Fruit fly (Drosophila melanogaster) whole organism, adult: ENCODE results near the gene pkaap.

Experiments
- CG11617 ChIP-seq: fragments of 200-800 bp; sonication (Bioruptor generic); optimal IDR thresholded peaks from 2 replicates; lab custom pipeline; 2017; ENCODE audit warnings: mild to moderate bottlenecking, missing biosample characterization, missing genetic modification reagents, missing genetic modification characterization
- CG12768 ChIP-seq: fragments of 200-800 bp; sonication (Bioruptor generic); optimal IDR thresholded peaks from 2 replicates; lab custom pipeline; 2017; ENCODE audit warnings: missing biosample characterization, missing genetic modification characterization, mild to moderate bottlenecking, moderate library complexity, missing genetic modification reagents
- CG14711 ChIP-seq: fragments of 200-800 bp; sonication (Bioruptor generic); optimal IDR thresholded peaks from 2 replicates; lab custom pipeline; 2018; ENCODE audit warnings: missing biosample characterization, mild to moderate bottlenecking, missing genetic modification characterization, moderate library complexity
- CG1620 ChIP-seq: fragments of 200-800 bp; sonication (Bioruptor generic); optimal IDR thresholded peaks from 2 replicates; lab custom pipeline; 2016; ENCODE audit warnings: missing biosample characterization, missing genetic modification characterization
- CG33017 ChIP-seq: fragments of 200-800 bp; sonication (Bioruptor generic); optimal IDR thresholded peaks from 2 replicates; lab custom pipeline; 2018; ENCODE audit warnings: missing biosample characterization, mild to moderate bottlenecking, missing genetic modification characterization, moderate library complexity
- CG5204 ChIP-seq: fragments of 200-800 bp; sonication (Bioruptor generic); optimal IDR thresholded peaks from 2 replicates; lab custom pipeline; 2016; ENCODE audit warnings: missing biosample characterization, missing genetic modification characterization
- CG7045 ChIP-seq: fragments of 200-800 bp; sonication (Bioruptor generic); optimal IDR thresholded peaks from 2 replicates; lab custom pipeline; 2017; ENCODE audit warnings: missing biosample characterization, mild to moderate bottlenecking, missing genetic modification characterization
- CG7101 ChIP-seq: fragments of 200-800 bp; sonication (Bioruptor generic); optimal IDR thresholded peaks from 2 replicates; lab custom pipeline; 2018; ENCODE audit warnings: missing biosample characterization, mild to moderate bottlenecking, missing genetic modification characterization, moderate library complexity
- Clk ChIP-seq: fragments of 200-800 bp; sonication (Bioruptor generic); optimal IDR thresholded peaks from 2 replicates; lab custom pipeline; 2017; ENCODE audit warnings: missing biosample characterization, missing genetic modification characterization
- Crg-1 ChIP-seq: fragments of 200-800 bp; sonication (Bioruptor generic); optimal IDR thresholded peaks from 2 replicates; lab custom pipeline; 2016; ENCODE audit warnings: missing biosample characterization, missing genetic modification characterization
- Hr96 ChIP-seq: fragments of 200-800 bp; sonication (Bioruptor generic); optimal IDR thresholded peaks from 2 replicates; lab custom pipeline; 2016; ENCODE audit warnings: missing biosample characterization, missing genetic modification characterization
- Mnt ChIP-seq: fragments of 200-800 bp; sonication (Bioruptor generic); optimal IDR thresholded peaks from 2 replicates; lab custom pipeline; 2016; ENCODE audit warnings: missing biosample characterization, mild to moderate bottlenecking, missing genetic modification characterization
- bab1 ChIP-seq: fragments of 200-800 bp; sonication (Bioruptor generic); optimal IDR thresholded peaks from 3 replicates; lab custom pipeline; 2019; ENCODE audit warnings: missing biosample characterization, mild to moderate bottlenecking, missing genetic modification characterization, moderate library complexity
- cic ChIP-seq: fragments of 200-800 bp; sonication (Bioruptor generic); optimal IDR thresholded peaks from 2 replicates; lab custom pipeline; 2017; ENCODE audit warnings: missing biosample characterization, mild to moderate bottlenecking, missing genetic modification characterization, moderate library complexity
- cnc ChIP-seq, 2 experiments: fragments of >200 bp; optimal IDR thresholded peaks; 2 replicates each; lab custom pipeline; 2017
- kay ChIP-seq: fragments of 200-800 bp; sonication (Bioruptor generic); peaks from one replicate; lab custom pipeline; 2016; ENCODE audit warnings: missing biosample characterization, missing genetic modification characterization, borderline replicate concordance
- ovo ChIP-seq: fragments of 200-800 bp; sonication (Bioruptor generic); optimal IDR thresholded peaks from 2 replicates; lab custom pipeline; 2016; ENCODE audit warnings: missing biosample characterization, missing genetic modification characterization
- pad ChIP-seq: fragments of 200-800 bp; sonication (Bioruptor generic); optimal IDR thresholded peaks from 3 replicates; lab custom pipeline; 2017; ENCODE audit warnings: missing biosample characterization, missing genetic modification characterization, mild to moderate bottlenecking, moderate library complexity, missing genetic modification reagents
- tj ChIP-seq: fragments of 200-800 bp; sonication (Bioruptor generic); optimal IDR thresholded peaks from 3 replicates; lab custom pipeline; 2017; ENCODE audit warnings: missing biosample characterization, mild to moderate bottlenecking, missing genetic modification characterization, moderate library complexity
- toe ChIP-seq: fragments of 200-800 bp; sonication (Bioruptor generic); optimal IDR thresholded peaks from 2 replicates; lab custom pipeline; 2016; ENCODE audit warnings: missing biosample characterization, missing genetic modification characterization

pkaap gene

dm6 chr2L:16282856-16283255, 5.2 kb upstream of the pkaap start:
- TF ChIP-seq kay (GFP tag; lab: Kevin White, UChicago), result peak; percentile 43
- TF ChIP-seq CG7045 (GFP tag; lab: Kevin White, UChicago), result no peak
- no peak for TF ChIP-seq bab1 (GFP tag; lab: Kevin White, UChicago)
- TF ChIP-seq CG12768 (GFP tag; lab: Kevin White, UChicago), result no peak
- TF ChIP-seq cic, result no peak
- TF ChIP-seq CG5204, result no peak
- no peak for TF ChIP-seq ovo (GFP tag; lab: Kevin White, UChicago)
- TF ChIP-seq tj (GFP tag; lab: Kevin White, UChicago), result peak; percentile 80
- TF ChIP-seq toe, result no peak
- TF ChIP-seq CG11617 (GFP tag; lab: Kevin White, UChicago), result no peak

dm6 chr2L:16284306-16285299, 3.5 kb upstream of the pkaap start:
- TF ChIP-seq kay (GFP tag; lab: Kevin White, UChicago), result peak; percentile 97
- peak; percentile 77 for TF ChIP-seq CG5204
- no peak for TF ChIP-seq cnc (optimal IDR thresholded peaks at IDR 0.05; lab: Kevin White, UChicago)
- TF ChIP-seq pad (GFP tag; lab: Kevin White, UChicago), result peak; percentile 100
- TF ChIP-seq Hr96, result peak; percentile 15
- TF ChIP-seq cic, result peak; percentile 100
- TF ChIP-seq CG1620 (GFP tag; lab: Kevin White, UChicago), result peak; percentile 22
- TF ChIP-seq ovo (GFP tag; lab: Kevin White, UChicago), result peak; percentile 25
- TF ChIP-seq CG7101 (tag; lab: Kevin White, UChicago), result peak; percentile 70
- peak; percentile 42 for TF ChIP-seq tj (GFP tag; lab: Kevin White, UChicago)
- no peak for TF ChIP-seq toe
- peak; percentile 72 for TF ChIP-seq CG7045 (GFP tag; lab: Kevin White, UChicago)
- peak; percentile 62 for TF ChIP-seq Clk (GFP tag; lab: Kevin White, UChicago)
- TF ChIP-seq CG12768 (GFP tag; lab: Kevin White, UChicago), result peak; percentile 81
- peak; percentile 76 for TF ChIP-seq bab1 (GFP tag; lab: Kevin White, UChicago)
- TF ChIP-seq Crg-1 (GFP tag; lab: Kevin White, UChicago), result peak; percentile 54
- peak; percentile 57 for TF ChIP-seq CG14711 (tag; lab: Kevin White, UChicago)
- peak; percentile 94 for TF ChIP-seq Mnt
- peak; percentile 79 for TF ChIP-seq CG33017 (tag; lab: Kevin White, UChicago)
- peak; percentile 53 for TF ChIP-seq CG11617 (GFP tag; lab: Kevin White, UChicago)

dm6 chr2L:16285692-16286359, 2.3 kb upstream of the pkaap start:
- TF ChIP-seq bab1 (GFP tag; lab: Kevin White, UChicago) (peak; percentile 62), Mnt (peak; percentile 21), CG33017 (tag; lab: Kevin White, UChicago) (peak; percentile 86), cnc (optimal IDR thresholded peaks at IDR 0.05; lab: Kevin White, UChicago) (no peak), CG1620 (GFP tag; lab: Kevin White, UChicago) (peak; percentile 30), CG14711 (tag; lab: Kevin White, UChicago) (peak; percentile 86), ovo (GFP tag; lab: Kevin White, UChicago) (no peak), cic (no peak), CG11617 (GFP tag; lab: Kevin White, UChicago) (no peak), kay (GFP tag; lab: Kevin White, UChicago) (peak; percentile 90), pad (GFP tag; lab: Kevin White, UChicago) (no peak), CG5204 (peak; percentile 45), CG7045 (GFP tag; lab: Kevin White, UChicago) (peak; percentile 35), toe (peak; percentile 22), Clk (GFP tag; lab: Kevin White, UChicago) (peak; percentile 54), Hr96 (no peak), CG7101 (tag; lab: Kevin White, UChicago) (peak; percentile 83), tj (GFP tag; lab: Kevin White, UChicago) (no peak), CG12768 (GFP tag; lab: Kevin White, UChicago) (peak; percentile 6), Crg-1 (GFP tag; lab: Kevin White, UChicago) (no peak)

- TF ChIP-seq CG7045 (GFP tag; lab: Kevin White, UChicago) (peak; percentile 57), cnc (optimal IDR thresholded peaks at IDR 0.05; lab: Kevin White, UChicago) (no peak), cic (peak; percentile 87), kay (GFP tag; lab: Kevin White, UChicago) (peak; percentile 24), CG1620 (GFP tag; lab: Kevin White, UChicago) (no peak), CG5204 (peak; percentile 52), ovo (GFP tag; lab: Kevin White, UChicago) (peak; percentile 51), pad (GFP tag; lab: Kevin White, UChicago) (peak; percentile 84), Crg-1 (GFP tag; lab: Kevin White, UChicago) (peak; percentile 11), Clk (GFP tag; lab: Kevin White, UChicago) (no peak), CG33017 (tag; lab: Kevin White, UChicago) (peak; percentile 68), bab1 (GFP tag; lab: Kevin White, UChicago) (peak; percentile 66), CG7101 (tag; lab: Kevin White, UChicago) (peak; percentile 75), toe (no peak), tj (GFP tag; lab: Kevin White, UChicago) (peak; percentile 23), CG12768 (GFP tag; lab: Kevin White, UChicago) (peak; percentile 81), Hr96 (no peak), CG11617 (GFP tag; lab: Kevin White, UChicago) (peak; percentile 77), CG14711 (tag; lab: Kevin White, UChicago) (peak; percentile 64), Mnt (peak; percentile 29)
Measured at dm6 chr2L:16286360-16287005, 1.6 kb upstream of the pkaap start.
